Worm (Caenorhabditis elegans) whole organism, L1 larva: Measurements from ENCODE around the gene col-37.

Experiments
- C34B4.2 ChIP-seq: sonication (generic microtip); optimal IDR thresholded peaks from 2 replicates; lab custom pipeline; 2017; ENCODE audit warnings: mild to moderate bottlenecking, missing genetic modification characterization, missing compliant biosample characterization
- ceh-82 ChIP-seq, 3 experiments: fragments of 150-350 bp in 1 of 3; sonication (generic microtip) in 2 of 3; optimal IDR thresholded peaks; 2 replicates each; lab custom pipeline; 2014 to 2017; ENCODE audit warnings: missing biosample characterization in 3 of 3, missing genetic modification characterization in 3 of 3
- egl-27 ChIP-seq, 2 experiments: fragments of 150-350 bp in 1 of 2; sonication (generic microtip); optimal IDR thresholded peaks; 3 replicates each; lab custom pipeline; 2017 to 2018; ENCODE audit warnings: missing biosample characterization in 2 of 2, missing genetic modification characterization in 2 of 2, missing genetic modification reagents in 2 of 2
- elt-3 ChIP-seq, 6 experiments: fragments of 150-350 bp in 1 of 6; sonication (generic microtip); optimal IDR thresholded peaks; 2 replicates each; lab custom pipeline; 2017 to 2018; ENCODE audit warnings: missing biosample characterization in 6 of 6, missing genetic modification characterization in 6 of 6, inconsistent platforms in 1 of 6
- ets-5 ChIP-seq: fragments of 200-800 bp; sonication (Bioruptor generic); IDR thresholded peaks from 2 replicates; pipeline ENCODE4 v1.3.6; 2022; ENCODE audit warnings: missing genetic modification characterization, missing compliant biosample characterization
- fkh-10 ChIP-seq: sonication (generic microtip); optimal IDR thresholded peaks from 2 replicates; lab custom pipeline; 2017; ENCODE audit warnings: missing biosample characterization, missing genetic modification reagents, missing genetic modification characterization
- hpl-2 ChIP-seq: fragments of 150-350 bp; optimal IDR thresholded peaks from 2 replicates; lab custom pipeline; 2014; ENCODE audit warnings: missing biosample characterization, missing genetic modification reagents, missing genetic modification characterization
- lin-35 ChIP-seq, 2 experiments: fragments of 150-350 bp; optimal IDR thresholded peaks; 2 replicates each; lab custom pipeline; 2014; ENCODE audit warnings: missing biosample characterization in 2 of 2, missing genetic modification characterization in 2 of 2, missing genetic modification reagents in 2 of 2
- mdl-1 ChIP-seq, 2 experiments: fragments of 150-350 bp; optimal IDR thresholded peaks; 2 replicates each; lab custom pipeline; 2014 to 2017; ENCODE audit warnings: missing biosample characterization in 2 of 2, missing genetic modification characterization in 2 of 2, inconsistent platforms in 1 of 2
- nhr-237 ChIP-seq: fragments of 150-350 bp; optimal IDR thresholded peaks from 2 replicates; lab custom pipeline; 2014; ENCODE audit warnings: missing biosample characterization, missing genetic modification characterization
- nhr-76 ChIP-seq: sonication (generic microtip); optimal IDR thresholded peaks from 2 replicates; lab custom pipeline; 2017; ENCODE audit warnings: missing biosample characterization, missing genetic modification characterization
- tbx-2 ChIP-seq: sonication (generic microtip); optimal IDR thresholded peaks from 2 replicates; lab custom pipeline; 2016; ENCODE audit warnings: missing genetic modification characterization, missing compliant biosample characterization
- unc-130 ChIP-seq: fragments of 150-350 bp; optimal IDR thresholded peaks from 2 replicates; lab custom pipeline; 2017; ENCODE audit warnings: missing biosample characterization, missing genetic modification characterization, inconsistent platforms
- zag-1 ChIP-seq: fragments of 150-350 bp; optimal IDR thresholded peaks from 2 replicates; lab custom pipeline; 2014; ENCODE audit warnings: missing biosample characterization, missing genetic modification characterization

DNA sequence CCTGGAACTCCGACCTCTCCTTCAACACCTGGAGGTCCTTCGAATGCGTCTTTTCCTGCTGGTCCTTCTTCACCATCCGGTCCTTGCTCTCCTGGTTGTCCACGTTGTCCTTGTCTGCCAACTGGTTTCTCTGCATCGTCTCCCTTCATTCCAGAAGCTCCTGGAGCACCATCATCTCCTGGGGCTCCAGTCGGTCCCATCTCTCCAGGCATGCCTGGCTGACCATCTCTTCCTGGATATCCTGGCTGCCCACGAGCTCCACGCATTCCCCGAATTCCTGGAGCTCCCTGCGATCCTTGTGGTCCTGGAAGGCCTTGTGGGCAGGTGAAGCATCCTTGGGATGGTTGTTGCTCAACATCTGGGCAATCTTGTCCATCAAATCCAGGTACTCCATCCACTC lies 30.2 kb upstream of the col-37 start:
- no peak for TF ChIP-seq elt-3 (tag; optimal IDR thresholded peaks at IDR 0.05; lab: Kevin White, UChicago)
- no peak for TF ChIP-seq fkh-10 (GFP tag; lab: Kevin White, UChicago)
- no peak for TF ChIP-seq ets-5 (GFP tag; lab: Robert Waterston, UW)
- no peak for TF ChIP-seq C34B4.2 (tag; lab: Kevin White, UChicago)
- no peak for TF ChIP-seq mdl-1 (tag; optimal IDR thresholded peaks at IDR 0.05; lab: Kevin White, UChicago)
- TF ChIP-seq nhr-76 (tag; lab: Kevin White, UChicago): no peak
- no peak for TF ChIP-seq tbx-2 (tag; lab: Kevin White, UChicago)
- TF ChIP-seq ceh-82 (tag; optimal IDR thresholded peaks at IDR 0.05; lab: Kevin White, UChicago): no peak
- TF ChIP-seq lin-35 (GFP tag; optimal IDR thresholded peaks at IDR 0.05; lab: Kevin White, UChicago): no peak
- no peak for TF ChIP-seq hpl-2 (GFP tag; lab: Kevin White, UChicago)
- no peak for TF ChIP-seq zag-1 (tag; lab: Kevin White, UChicago)
- TF ChIP-seq nhr-237: no peak
- TF ChIP-seq egl-27 (tag; optimal IDR thresholded peaks at IDR 0.05; lab: Kevin White, UChicago): no peak
- TF ChIP-seq unc-130 (tag; lab: Kevin White, UChicago): no peak
